Fruit fly (Drosophila melanogaster) whole organism, embryonic: ENCODE measurements around the gene CG9018.

ENCODE experiments used
- Bteb2 ChIP-seq: fragments of 200-800 bp; sonication (Bioruptor generic); optimal IDR thresholded peaks from 2 replicates; lab custom pipeline; 2016; ENCODE audit warnings: missing biosample characterization, missing genetic modification characterization
- CG10959 ChIP-seq: fragments of 200-800 bp; sonication (Bioruptor generic); IDR thresholded peaks from 2 replicates; pipeline ENCODE4 v1.3.6; 2022; ENCODE audit warnings: missing biosample characterization, missing genetic modification characterization
- CG12299 ChIP-seq: fragments of 200-800 bp; sonication (Bioruptor generic); optimal IDR thresholded peaks from 2 replicates; lab custom pipeline; 2018; ENCODE audit warnings: missing biosample characterization, mild to moderate bottlenecking, missing genetic modification characterization
- CG13287 ChIP-seq: fragments of 200-800 bp; sonication (Bioruptor generic); IDR thresholded peaks from 2 replicates; pipeline ENCODE4 v1.3.6; 2022; ENCODE audit warnings: missing biosample characterization, missing genetic modification characterization; ENCODE audit not compliant: partially characterized antibody
- CG13775 ChIP-seq: fragments of 200-800 bp; sonication (Bioruptor generic); optimal IDR thresholded peaks from 3 replicates; lab custom pipeline; 2017; ENCODE audit warnings: missing biosample characterization, mild to moderate bottlenecking, missing genetic modification characterization
- CG14667 ChIP-seq: fragments of 200-800 bp; sonication (Bioruptor generic); IDR thresholded peaks from 2 replicates; pipeline ENCODE4 v1.3.6; 2022; ENCODE audit warnings: missing biosample characterization, missing genetic modification characterization
- CG14860 ChIP-seq: fragments of 200-800 bp; sonication (Bioruptor generic); IDR thresholded peaks from 3 replicates; pipeline ENCODE4 v1.3.6; 2022; ENCODE audit warnings: missing biosample characterization, missing genetic modification characterization; ENCODE audit not compliant: partially characterized antibody
- CG17385 ChIP-seq: fragments of 200-800 bp; sonication (Bioruptor generic); optimal IDR thresholded peaks from 3 replicates; lab custom pipeline; 2018; ENCODE audit warnings: missing biosample characterization, mild to moderate bottlenecking, missing genetic modification characterization
- CG18599 ChIP-seq: fragments of 200-800 bp; sonication (Bioruptor generic); optimal IDR thresholded peaks from 3 replicates; lab custom pipeline; 2017; ENCODE audit warnings: missing biosample characterization, missing genetic modification characterization, mild to moderate bottlenecking, moderate library complexity, missing genetic modification reagents
- CG2199 ChIP-seq: fragments of 200-800 bp; sonication (Bioruptor generic); IDR thresholded peaks from 3 replicates; pipeline ENCODE4 v1.3.6; 2022; ENCODE audit warnings: missing biosample characterization, missing genetic modification characterization
- CG31224 ChIP-seq: fragments of 200-800 bp; sonication (Bioruptor generic); IDR thresholded peaks from 2 replicates; pipeline ENCODE4 v1.3.6; 2022; ENCODE audit warnings: missing biosample characterization, missing genetic modification characterization
- CG6654 ChIP-seq: fragments of 200-800 bp; sonication (Bioruptor generic); optimal IDR thresholded peaks from 2 replicates; lab custom pipeline; 2017; ENCODE audit warnings: missing biosample characterization, mild to moderate bottlenecking, missing genetic modification characterization
- CG6689 ChIP-seq: fragments of 200-800 bp; sonication (Bioruptor generic); IDR thresholded peaks from 2 replicates; pipeline ENCODE4 v1.3.6; 2022; ENCODE audit warnings: missing biosample characterization, missing genetic modification characterization
- CG8290 ChIP-seq, 3 experiments: fragments of 200-800 bp; sonication (Bioruptor generic); optimal IDR thresholded peaks; 2 replicates each; lab custom pipeline; 2016 to 2019; ENCODE audit warnings: missing biosample characterization in 3 of 3, missing genetic modification characterization in 3 of 3, mild to moderate bottlenecking in 2 of 3, moderate library complexity in 1 of 3
- CoRest ChIP-seq: fragments of 200-800 bp; sonication (Bioruptor generic); optimal IDR thresholded peaks from 3 replicates; lab custom pipeline; 2018; ENCODE audit warnings: missing biosample characterization, mild to moderate bottlenecking, missing genetic modification characterization, moderate library complexity
- Dbx ChIP-seq: fragments of 200-800 bp; sonication (Bioruptor generic); IDR thresholded peaks from 3 replicates; pipeline ENCODE4 v1.3.6; 2022; ENCODE audit warnings: missing biosample characterization, missing genetic modification characterization
- Deaf1 ChIP-seq: fragments of 200-800 bp; optimal IDR thresholded peaks from 3 replicates; lab custom pipeline; 2019; ENCODE audit warnings: missing biosample characterization, mild to moderate bottlenecking, missing genetic modification characterization, moderate library complexity
- Ets65A ChIP-seq: fragments of 200-800 bp; sonication (Bioruptor generic); peaks from one replicate; lab custom pipeline; 2016; ENCODE audit warnings: missing biosample characterization, missing genetic modification characterization
- HmgD ChIP-seq: fragments of 200-800 bp; sonication (Bioruptor generic); optimal IDR thresholded peaks from 3 replicates; lab custom pipeline; 2016; ENCODE audit warnings: missing biosample characterization, missing genetic modification characterization
- Jarid2 ChIP-seq: fragments of 200-800 bp; sonication (Bioruptor generic); optimal IDR thresholded peaks from 3 replicates; lab custom pipeline; 2017; ENCODE audit warnings: mild to moderate bottlenecking, missing biosample characterization, missing genetic modification reagents, missing genetic modification characterization
- Med ChIP-seq: fragments of 200-800 bp; sonication (Bioruptor generic); peaks from one replicate; lab custom pipeline; 2016; ENCODE audit warnings: missing biosample characterization, missing genetic modification characterization, mild to moderate bottlenecking, inconsistent platforms, moderate library complexity
- NK7.1 ChIP-seq: fragments of 200-800 bp; sonication (Bioruptor generic); optimal IDR thresholded peaks from 3 replicates; lab custom pipeline; 2016; ENCODE audit warnings: missing biosample characterization, missing genetic modification characterization
- Opbp ChIP-seq: fragments of 200-800 bp; sonication (Bioruptor generic); IDR thresholded peaks from 3 replicates; pipeline ENCODE4 v1.3.6; 2022; ENCODE audit warnings: missing biosample characterization, missing genetic modification characterization; ENCODE audit not compliant: partially characterized antibody
- Rfx ChIP-seq: fragments of 200-800 bp; sonication (Bioruptor generic); IDR thresholded peaks from 2 replicates; pipeline ENCODE4 v1.3.6; 2022; ENCODE audit warnings: missing biosample characterization, missing genetic modification characterization
- Vsx1 ChIP-seq: fragments of 200-800 bp; sonication (Bioruptor generic); optimal IDR thresholded peaks from 2 replicates; lab custom pipeline; 2017; ENCODE audit warnings: missing biosample characterization, mild to moderate bottlenecking, missing genetic modification characterization, missing genetic modification reagents
- bbx ChIP-seq: fragments of 200-800 bp; sonication (Bioruptor generic); IDR thresholded peaks from 2 replicates; pipeline ENCODE4 v1.3.6; 2022; ENCODE audit warnings: missing biosample characterization, missing genetic modification characterization; ENCODE audit not compliant: partially characterized antibody
- chinmo ChIP-seq: fragments of 200-800 bp; sonication (Bioruptor generic); IDR thresholded peaks from 4 replicates; pipeline ENCODE4 v1.3.6; 2022; ENCODE audit warnings: missing biosample characterization, missing genetic modification characterization; ENCODE audit not compliant: partially characterized antibody
- crol ChIP-seq: fragments of 200-800 bp; sonication (Bioruptor generic); IDR thresholded peaks from 2 replicates; pipeline ENCODE4 v1.3.6; 2022; ENCODE audit warnings: missing biosample characterization, missing genetic modification characterization
- gem ChIP-seq: fragments of 200-800 bp; sonication (Bioruptor generic); optimal IDR thresholded peaks from 2 replicates; lab custom pipeline; 2019; ENCODE audit warnings: missing biosample characterization, mild to moderate bottlenecking, missing genetic modification characterization, moderate library complexity
- gfzf ChIP-seq: fragments of 200-800 bp; sonication (Bioruptor generic); optimal IDR thresholded peaks from 2 replicates; lab custom pipeline; 2016; ENCODE audit warnings: missing biosample characterization, mild to moderate bottlenecking, missing genetic modification characterization, moderate library complexity
- grn ChIP-seq: fragments of 200-800 bp; sonication (Bioruptor generic); optimal IDR thresholded peaks from 3 replicates; lab custom pipeline; 2017; ENCODE audit warnings: missing biosample characterization, missing genetic modification characterization
- jigr1 ChIP-seq: fragments of 200-800 bp; sonication (Bioruptor generic); IDR thresholded peaks from 3 replicates; pipeline ENCODE4 v1.3.6; 2022; ENCODE audit warnings: missing biosample characterization, missing genetic modification characterization
- lab ChIP-seq: fragments of 200-800 bp; sonication (Bioruptor generic); optimal IDR thresholded peaks from 3 replicates; lab custom pipeline; 2017; ENCODE audit warnings: missing biosample characterization, missing genetic modification characterization, mild to moderate bottlenecking, moderate library complexity, missing genetic modification reagents
- pita ChIP-seq: fragments of 200-800 bp; sonication (Bioruptor generic); optimal IDR thresholded peaks from 2 replicates; lab custom pipeline; 2017; ENCODE audit warnings: missing biosample characterization, mild to moderate bottlenecking, missing genetic modification characterization
- pros ChIP-seq: fragments of 200-800 bp; sonication (Bioruptor generic); optimal IDR thresholded peaks from 3 replicates; lab custom pipeline; 2019; ENCODE audit warnings: missing biosample characterization, mild to moderate bottlenecking, missing genetic modification characterization, moderate library complexity
- psq ChIP-seq: fragments of 200-800 bp; sonication (Bioruptor generic); optimal IDR thresholded peaks from 2 replicates; lab custom pipeline; 2017; ENCODE audit warnings: missing biosample characterization, missing genetic modification characterization
- pzg ChIP-seq: fragments of 200-800 bp; sonication (Bioruptor generic); optimal IDR thresholded peaks from 3 replicates; lab custom pipeline; 2018; ENCODE audit warnings: missing biosample characterization, mild to moderate bottlenecking, missing genetic modification characterization, moderate library complexity
- scrt ChIP-seq: fragments of 200-800 bp; sonication (Bioruptor generic); optimal IDR thresholded peaks from 2 replicates; lab custom pipeline; 2018; ENCODE audit warnings: missing biosample characterization, mild to moderate bottlenecking, missing genetic modification characterization, moderate library complexity
- seq ChIP-seq: fragments of 200-800 bp; sonication (Bioruptor generic); IDR thresholded peaks from 2 replicates; pipeline ENCODE4 v1.3.6; 2022; ENCODE audit warnings: missing biosample characterization, missing genetic modification characterization
- so ChIP-seq: fragments of 200-800 bp; sonication (Bioruptor generic); IDR thresholded peaks from 3 replicates; pipeline ENCODE4 v1.3.6; 2022; ENCODE audit warnings: missing biosample characterization, missing genetic modification characterization
- tll ChIP-seq, 2 experiments: fragments of 200-800 bp in 1 of 2; fragments of >200 bp in 1 of 2; sonication (Bioruptor generic) in 1 of 2; optimal IDR thresholded peaks; 2 replicates each; lab custom pipeline; 2017 to 2019; ENCODE audit warnings: missing biosample characterization in 2 of 2, missing genetic modification characterization in 2 of 2, mild to moderate bottlenecking in 1 of 2, moderate library complexity in 1 of 2
- wdn ChIP-seq: fragments of 200-800 bp; sonication (Bioruptor generic); IDR thresholded peaks from 2 replicates; pipeline ENCODE4 v1.3.6; 2022; ENCODE audit warnings: missing biosample characterization, missing genetic modification characterization
- zf30C ChIP-seq: fragments of 200-800 bp; sonication (Bioruptor generic); optimal IDR thresholded peaks from 3 replicates; lab custom pipeline; 2018; ENCODE audit warnings: missing biosample characterization, mild to moderate bottlenecking, missing genetic modification characterization

The CG9018 gene

dm6 chr3L:2256422-2257172 is 19.7 kb upstream of the CG9018 start (continued):
- TF ChIP-seq CoRest (tag; lab: Kevin White, UChicago) (no peak), scrt (GFP tag; lab: Kevin White, UChicago) (peak; percentile 87), tll (GFP tag; optimal IDR thresholded peaks at IDR 0.05; lab: Kevin White, UChicago) (no peak)

dm6 chr3L:2255775-2256174 is 18.9 kb upstream of the CG9018 start:
- TF ChIP-seq CG10959 (GFP tag; lab: Robert Waterston, UW) = no peak
- no peak; the same call in 1 of the 2 replicates for TF ChIP-seq bbx (GFP tag; lab: Robert Waterston, UW)
- TF ChIP-seq Jarid2 (GFP tag; lab: Kevin White, UChicago) = peak; percentile 60
- no peak for TF ChIP-seq jigr1 (GFP tag; lab: Robert Waterston, UW)
- 0 out of 2 replicates have a peak, but pooled peaks have one; percentile 15 for TF ChIP-seq Rfx (GFP tag; lab: Robert Waterston, UW)
- peak; percentile 50 for TF ChIP-seq Med (GFP tag; lab: Kevin White, UChicago)
- no peak for TF ChIP-seq CG8290 (GFP tag; optimal IDR thresholded peaks at IDR 0.05; lab: Kevin White, UChicago)
- TF ChIP-seq CG8290 (tag; optimal IDR thresholded peaks at IDR 0.05; lab: Kevin White, UChicago) = peak in 1 of 2 experiments; percentile 56
- no peak for TF ChIP-seq pros (GFP tag; lab: Kevin White, UChicago)
- no peak for TF ChIP-seq Bteb2 (GFP tag; lab: Kevin White, UChicago)
- TF ChIP-seq HmgD (GFP tag; lab: Kevin White, UChicago) = no peak
- TF ChIP-seq Dbx (GFP tag; lab: Robert Waterston, UW) = 0 out of 3 replicates have a peak, but pooled peaks have one; percentile 38
- TF ChIP-seq Deaf1 = peak; percentile 26
- peak; percentile 22; the same call in 1 of the 2 replicates for TF ChIP-seq seq
- peak; percentile 18; the same call in 1 of the 2 replicates for TF ChIP-seq CG13287 (GFP tag; lab: Robert Waterston, UW)
- no peak for TF ChIP-seq CG14667 (GFP tag; lab: Robert Waterston, UW)

dm6 chr3L:2253962-2254662 is 17.2 kb upstream of the CG9018 start:
- TF ChIP-seq CG12299 (tag; lab: Kevin White, UChicago) (no peak), crol (GFP tag; lab: Robert Waterston, UW) (no peak), CG6654 (GFP tag; lab: Kevin White, UChicago) (no peak), so (0 out of 3 replicates have a peak, but pooled peaks have one; percentile 16), pita (GFP tag; lab: Kevin White, UChicago) (no peak), grn (GFP tag; lab: Kevin White, UChicago) (peak; percentile 24), NK7.1 (GFP tag; lab: Kevin White, UChicago) (no peak), CG17385 (peak; percentile 3), CG18599 (GFP tag; lab: Kevin White, UChicago) (peak; percentile 62), wdn (GFP tag; lab: Robert Waterston, UW) (no peak), pros (GFP tag; lab: Kevin White, UChicago) (no peak), Ets65A (GFP tag; lab: Kevin White, UChicago) (peak; percentile 4), gfzf (GFP tag; lab: Kevin White, UChicago) (no peak), gem (tag; lab: Kevin White, UChicago) (no peak), lab (GFP tag; lab: Kevin White, UChicago) (peak; percentile 54), chinmo (GFP tag; lab: Robert Waterston, UW) (0 out of 4 replicates have a peak, but pooled peaks have one; percentile 31), Vsx1 (GFP tag; lab: Kevin White, UChicago) (peak; percentile 41), zf30C (no peak), CG13775 (no peak), pzg (no peak), CG2199 (GFP tag; lab: Robert Waterston, UW) (no peak), psq (GFP tag; lab: Kevin White, UChicago) (no peak), CG6689 (GFP tag; lab: Robert Waterston, UW) (no peak), CG31224 (GFP tag; lab: Robert Waterston, UW) (no peak), Opbp (GFP tag; lab: Robert Waterston, UW) (no peak), CG14860 (GFP tag; lab: Robert Waterston, UW) (no peak)
